Fruit fly (Drosophila melanogaster) whole organism, adult: ENCODE measurements around the gene CG2104.

Experiments used
- CG11617 ChIP-seq: fragments of 200-800 bp; sonication (Bioruptor generic); optimal IDR thresholded peaks from 2 replicates; lab custom pipeline; 2017; ENCODE audit warnings: mild to moderate bottlenecking, missing biosample characterization, missing genetic modification reagents, missing genetic modification characterization
- CG12768 ChIP-seq: fragments of 200-800 bp; sonication (Bioruptor generic); optimal IDR thresholded peaks from 2 replicates; lab custom pipeline; 2017; ENCODE audit warnings: missing biosample characterization, missing genetic modification characterization, mild to moderate bottlenecking, moderate library complexity, missing genetic modification reagents
- CG14711 ChIP-seq: fragments of 200-800 bp; sonication (Bioruptor generic); optimal IDR thresholded peaks from 2 replicates; lab custom pipeline; 2018; ENCODE audit warnings: missing biosample characterization, mild to moderate bottlenecking, missing genetic modification characterization, moderate library complexity
- CG1620 ChIP-seq: fragments of 200-800 bp; sonication (Bioruptor generic); optimal IDR thresholded peaks from 2 replicates; lab custom pipeline; 2016; ENCODE audit warnings: missing biosample characterization, missing genetic modification characterization
- CG33017 ChIP-seq: fragments of 200-800 bp; sonication (Bioruptor generic); optimal IDR thresholded peaks from 2 replicates; lab custom pipeline; 2018; ENCODE audit warnings: missing biosample characterization, mild to moderate bottlenecking, missing genetic modification characterization, moderate library complexity
- CG5204 ChIP-seq: fragments of 200-800 bp; sonication (Bioruptor generic); optimal IDR thresholded peaks from 2 replicates; lab custom pipeline; 2016; ENCODE audit warnings: missing biosample characterization, missing genetic modification characterization
- CG7045 ChIP-seq: fragments of 200-800 bp; sonication (Bioruptor generic); optimal IDR thresholded peaks from 2 replicates; lab custom pipeline; 2017; ENCODE audit warnings: missing biosample characterization, mild to moderate bottlenecking, missing genetic modification characterization
- CG7101 ChIP-seq: fragments of 200-800 bp; sonication (Bioruptor generic); optimal IDR thresholded peaks from 2 replicates; lab custom pipeline; 2018; ENCODE audit warnings: missing biosample characterization, mild to moderate bottlenecking, missing genetic modification characterization, moderate library complexity
- Clk ChIP-seq: fragments of 200-800 bp; sonication (Bioruptor generic); optimal IDR thresholded peaks from 2 replicates; lab custom pipeline; 2017; ENCODE audit warnings: missing biosample characterization, missing genetic modification characterization
- Crg-1 ChIP-seq: fragments of 200-800 bp; sonication (Bioruptor generic); optimal IDR thresholded peaks from 2 replicates; lab custom pipeline; 2016; ENCODE audit warnings: missing biosample characterization, missing genetic modification characterization
- Hr96 ChIP-seq: fragments of 200-800 bp; sonication (Bioruptor generic); optimal IDR thresholded peaks from 2 replicates; lab custom pipeline; 2016; ENCODE audit warnings: missing biosample characterization, missing genetic modification characterization
- Mnt ChIP-seq: fragments of 200-800 bp; sonication (Bioruptor generic); optimal IDR thresholded peaks from 2 replicates; lab custom pipeline; 2016; ENCODE audit warnings: missing biosample characterization, mild to moderate bottlenecking, missing genetic modification characterization
- bab1 ChIP-seq: fragments of 200-800 bp; sonication (Bioruptor generic); optimal IDR thresholded peaks from 3 replicates; lab custom pipeline; 2019; ENCODE audit warnings: missing biosample characterization, mild to moderate bottlenecking, missing genetic modification characterization, moderate library complexity
- cic ChIP-seq: fragments of 200-800 bp; sonication (Bioruptor generic); optimal IDR thresholded peaks from 2 replicates; lab custom pipeline; 2017; ENCODE audit warnings: missing biosample characterization, mild to moderate bottlenecking, missing genetic modification characterization, moderate library complexity
- cnc ChIP-seq, 2 experiments: fragments of >200 bp; optimal IDR thresholded peaks; 2 replicates each; lab custom pipeline; 2017
- kay ChIP-seq: fragments of 200-800 bp; sonication (Bioruptor generic); peaks from one replicate; lab custom pipeline; 2016; ENCODE audit warnings: missing biosample characterization, missing genetic modification characterization, borderline replicate concordance
- ovo ChIP-seq: fragments of 200-800 bp; sonication (Bioruptor generic); optimal IDR thresholded peaks from 2 replicates; lab custom pipeline; 2016; ENCODE audit warnings: missing biosample characterization, missing genetic modification characterization
- pad ChIP-seq: fragments of 200-800 bp; sonication (Bioruptor generic); optimal IDR thresholded peaks from 3 replicates; lab custom pipeline; 2017; ENCODE audit warnings: missing biosample characterization, missing genetic modification characterization, mild to moderate bottlenecking, moderate library complexity, missing genetic modification reagents
- tj ChIP-seq: fragments of 200-800 bp; sonication (Bioruptor generic); optimal IDR thresholded peaks from 3 replicates; lab custom pipeline; 2017; ENCODE audit warnings: missing biosample characterization, mild to moderate bottlenecking, missing genetic modification characterization, moderate library complexity
- toe ChIP-seq: fragments of 200-800 bp; sonication (Bioruptor generic); optimal IDR thresholded peaks from 2 replicates; lab custom pipeline; 2016; ENCODE audit warnings: missing biosample characterization, missing genetic modification characterization

CG2104 gene

dm6 chr3R:5693186-5693585 is at the start of gene CG2104:
CG2104 (minus strand) TSS chr3R:5693286.
- TF ChIP-seq CG1620 (GFP tag; lab: Kevin White, UChicago), result no peak
- TF ChIP-seq kay (GFP tag; lab: Kevin White, UChicago), result no peak
- no peak for TF ChIP-seq Hr96 (GFP tag; lab: Kevin White, UChicago)

DNA sequence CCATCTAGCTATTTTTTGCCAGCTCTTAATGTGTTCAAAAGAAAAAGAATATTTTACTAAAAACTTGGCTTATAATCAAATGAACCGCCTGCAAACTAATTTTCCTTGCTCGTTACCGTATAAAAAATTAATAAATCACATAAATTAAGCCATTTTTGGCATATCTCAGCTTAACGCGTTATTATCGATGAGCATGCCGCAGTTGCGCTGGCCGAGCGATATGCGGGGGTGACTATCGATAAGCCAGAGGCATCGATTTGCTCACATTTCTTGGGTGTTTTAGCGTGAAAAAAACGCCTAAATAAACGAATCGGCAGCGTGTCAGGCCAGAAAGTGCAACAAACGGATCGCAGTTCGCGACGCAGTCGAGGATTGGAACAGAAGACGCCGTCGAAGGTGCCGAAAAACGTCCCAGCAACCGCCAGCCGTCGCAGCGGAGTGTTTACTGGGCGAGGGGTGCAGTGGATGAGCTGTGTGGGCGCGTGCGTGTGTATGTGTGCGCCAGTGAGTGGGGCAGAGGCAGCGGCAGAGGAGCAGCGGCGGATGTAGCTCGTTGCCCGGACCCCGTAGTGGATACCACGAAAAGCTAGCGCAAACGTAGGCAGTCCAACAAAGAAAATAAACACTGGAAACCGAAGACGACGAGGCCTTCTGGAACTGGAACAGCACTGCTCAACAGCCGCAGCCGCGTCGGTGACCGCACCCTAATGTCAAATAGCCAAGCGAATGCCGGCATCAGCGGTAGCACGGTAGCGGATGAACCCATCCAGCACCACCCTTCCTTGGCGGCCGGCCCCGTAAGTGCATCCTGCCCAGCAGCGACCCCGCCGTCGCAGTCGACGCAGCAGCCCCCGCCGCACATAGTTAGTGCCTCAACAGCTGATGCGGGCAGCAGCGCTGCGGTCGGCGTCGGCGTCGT is 49.5 kb upstream of the CG2104 start, which contains the start of the genes Sym and Madm:
Gene Sym (minus strand): TSS at position 199 of the 919 bp plus-strand sequence.
Gene Madm (plus strand): TSS at position 233 of the 919 bp plus-strand sequence.
- peak; percentile 63 for TF ChIP-seq Mnt
- no peak for TF ChIP-seq toe (GFP tag; lab: Kevin White, UChicago)
- TF ChIP-seq CG5204 (GFP tag; lab: Kevin White, UChicago), result peak; percentile 15
- no peak for TF ChIP-seq CG7045 (GFP tag; lab: Kevin White, UChicago)
- peak; percentile 15 for TF ChIP-seq ovo
- TF ChIP-seq cic, result no peak
- no peak for TF ChIP-seq kay (GFP tag; lab: Kevin White, UChicago)
- TF ChIP-seq CG7101 (tag; lab: Kevin White, UChicago), result peak; percentile 19
- TF ChIP-seq Hr96 (GFP tag; lab: Kevin White, UChicago), result peak; percentile 51
- peak; percentile 34 for TF ChIP-seq CG11617 (GFP tag; lab: Kevin White, UChicago)
- peak; percentile 40 for TF ChIP-seq CG1620 (GFP tag; lab: Kevin White, UChicago)
- peak; percentile 11 for TF ChIP-seq CG14711
- peak; percentile 13 for TF ChIP-seq pad
- TF ChIP-seq tj (GFP tag; lab: Kevin White, UChicago), result peak; percentile 42
- TF ChIP-seq Crg-1 (GFP tag; lab: Kevin White, UChicago), result peak; percentile 3
- no peak for TF ChIP-seq CG12768 (GFP tag; lab: Kevin White, UChicago)
- no peak for TF ChIP-seq CG33017
- no peak for TF ChIP-seq Clk (GFP tag; lab: Kevin White, UChicago)
- peak; percentile 41 for TF ChIP-seq bab1
- no peak for TF ChIP-seq cnc (optimal IDR thresholded peaks at IDR 0.05; lab: Kevin White, UChicago)

DNA sequence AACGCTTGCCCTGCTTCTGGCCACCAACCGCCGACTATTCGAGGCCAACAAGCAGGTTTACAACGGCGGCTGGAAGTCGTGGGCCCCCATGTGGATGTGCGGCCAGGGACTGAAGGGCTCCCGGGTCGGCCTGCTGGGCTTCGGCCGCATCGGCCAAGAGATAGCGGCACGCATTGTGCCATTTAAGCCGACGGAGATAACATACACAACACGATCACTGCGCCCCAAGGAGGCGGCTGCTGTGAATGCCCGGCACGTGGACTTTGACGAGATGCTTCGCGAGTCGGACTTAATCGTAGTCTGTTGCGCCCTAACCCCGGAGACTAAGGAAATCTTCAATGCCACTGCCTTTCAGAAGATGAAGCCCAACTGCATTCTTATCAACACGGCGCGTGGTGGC is 44.2 kb upstream of the CG2104 start:
- no peak for TF ChIP-seq CG11617 (GFP tag; lab: Kevin White, UChicago)

DNA sequence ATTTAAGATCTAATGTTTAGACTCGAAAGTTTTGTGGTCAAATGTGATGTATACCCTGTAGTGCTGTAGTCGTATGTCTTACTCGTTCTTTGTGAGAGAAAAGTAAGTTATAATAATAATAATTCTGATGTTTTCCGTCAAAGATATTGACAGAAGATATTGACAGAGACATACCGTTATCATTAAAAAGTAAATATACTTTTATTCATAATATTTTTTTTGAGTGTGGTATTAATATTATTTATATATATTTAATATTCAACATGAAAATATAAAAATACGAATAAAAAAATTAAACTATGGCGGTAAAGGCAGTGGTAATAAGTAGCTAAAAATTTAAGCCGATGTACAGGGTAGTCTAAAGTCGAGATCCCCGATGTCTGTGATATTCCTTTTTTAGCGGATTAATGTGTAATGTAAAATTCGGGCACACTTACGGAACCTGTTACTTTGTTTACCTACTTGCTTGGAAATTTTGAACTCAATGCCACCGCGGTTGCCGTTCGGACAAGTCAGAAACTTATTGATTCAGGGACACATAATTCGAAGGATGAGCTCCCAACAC is 43.3 kb upstream of the CG2104 start, which contains the start of the genes CG2100 and CG1236:
Gene CG2100 (minus strand): TSS at position 51 of the 565 bp plus-strand sequence.
Gene CG1236 (plus strand): TSS at position 444 of the 565 bp plus-strand sequence.
- TF ChIP-seq CG33017 (peak; percentile 80), kay (GFP tag; lab: Kevin White, UChicago) (no peak), tj (GFP tag; lab: Kevin White, UChicago) (peak; percentile 61), CG7045 (GFP tag; lab: Kevin White, UChicago) (peak; percentile 81), cic (peak; percentile 18), toe (GFP tag; lab: Kevin White, UChicago) (no peak), pad (peak; percentile 67), Hr96 (GFP tag; lab: Kevin White, UChicago) (no peak), Crg-1 (GFP tag; lab: Kevin White, UChicago) (peak; percentile 33), ovo (peak; percentile 52), CG7101 (tag; lab: Kevin White, UChicago) (peak; percentile 80), CG11617 (GFP tag; lab: Kevin White, UChicago) (peak; percentile 91), cnc (optimal IDR thresholded peaks at IDR 0.05; lab: Kevin White, UChicago) (no peak), CG12768 (GFP tag; lab: Kevin White, UChicago) (peak; percentile 69), CG14711 (peak; percentile 76), CG1620 (GFP tag; lab: Kevin White, UChicago) (peak; percentile 22), CG5204 (GFP tag; lab: Kevin White, UChicago) (no peak), bab1 (peak; percentile 73), Mnt (peak; percentile 4), Clk (GFP tag; lab: Kevin White, UChicago) (no peak)

DNA sequence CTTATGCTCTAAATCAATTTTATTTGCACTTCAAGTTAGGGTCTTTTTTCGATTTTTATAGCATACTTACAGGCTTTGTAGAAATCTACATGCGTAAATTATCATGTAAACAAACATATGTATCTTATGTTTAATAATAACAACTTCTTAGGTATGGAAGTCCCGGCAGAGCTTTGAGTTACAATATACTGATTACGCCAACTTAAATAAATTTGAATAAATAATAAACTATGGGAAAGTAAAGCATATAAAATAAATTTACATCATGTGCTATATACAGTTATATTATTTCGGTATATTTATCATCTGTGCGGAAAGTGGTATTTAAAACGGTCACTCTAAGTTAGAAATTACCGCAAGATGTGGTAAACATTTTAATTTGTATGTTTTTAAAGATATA is 40.1 kb upstream of the CG2104 start, which contains the start of gene CG1239:
Gene CG1239 (plus strand): TSS at position 333 of the 400 bp plus-strand sequence.
- TF ChIP-seq ovo, result peak; percentile 14
- no peak for TF ChIP-seq CG33017
- TF ChIP-seq Clk (GFP tag; lab: Kevin White, UChicago), result no peak
- no peak for TF ChIP-seq kay (GFP tag; lab: Kevin White, UChicago)

DNA sequence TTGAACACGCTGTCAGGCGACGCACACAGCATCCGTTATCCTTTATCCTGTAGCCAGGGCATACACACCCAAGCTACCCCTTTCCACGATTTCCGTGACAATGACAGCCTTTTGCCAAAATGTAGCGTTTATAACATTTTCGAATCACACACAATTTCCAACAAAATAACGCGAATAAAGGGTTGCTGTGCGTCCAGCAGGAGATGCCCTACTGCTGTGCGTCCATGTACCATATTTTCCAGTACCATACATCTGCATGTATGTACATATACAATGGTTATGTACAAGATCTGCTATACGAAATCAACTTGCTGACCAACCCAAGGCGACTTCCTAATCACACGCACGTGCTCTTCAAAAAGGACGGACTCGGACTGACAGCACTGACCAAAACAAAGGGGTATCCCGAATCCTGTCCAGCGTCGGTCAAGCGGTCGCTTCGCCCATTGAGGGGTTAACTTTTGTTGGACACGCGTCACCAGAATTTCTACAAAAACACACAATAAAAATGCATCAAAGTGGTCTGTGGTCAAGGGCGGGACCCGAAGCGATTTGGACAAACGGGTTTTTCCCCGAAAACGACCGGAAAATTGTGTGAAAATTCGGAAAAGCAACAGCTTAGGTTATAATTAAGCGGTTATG is 34.8 kb upstream of the CG2104 start:
- no peak for TF ChIP-seq CG1620 (GFP tag; lab: Kevin White, UChicago)
- TF ChIP-seq CG33017, result no peak
- no peak for TF ChIP-seq CG12768 (GFP tag; lab: Kevin White, UChicago)
- TF ChIP-seq pad, result no peak
